Fruit fly (Drosophila melanogaster) whole organism, prepupa: Measurements from ENCODE around the gene PGS1.

ENCODE experiments used
- CG10631 ChIP-seq: fragments of 200-800 bp; sonication (Bioruptor generic); optimal IDR thresholded peaks from 2 replicates; lab custom pipeline; 2016; ENCODE audit warnings: missing biosample characterization, missing genetic modification characterization
- CG11762 ChIP-seq: fragments of 200-800 bp; sonication (Bioruptor generic); optimal IDR thresholded peaks from 3 replicates; lab custom pipeline; 2016; ENCODE audit warnings: missing biosample characterization, missing genetic modification characterization; ENCODE audit not compliant: insufficient read depth
- CG11902 ChIP-seq: fragments of 200-800 bp; sonication (Bioruptor generic); optimal IDR thresholded peaks from 3 replicates; lab custom pipeline; 2016; ENCODE audit warnings: missing biosample characterization, missing genetic modification characterization
- CG15336 ChIP-seq: fragments of 200-800 bp; sonication (Bioruptor generic); IDR thresholded peaks from 2 replicates; pipeline ENCODE4 v1.3.6; 2022; ENCODE audit warnings: missing biosample characterization, missing genetic modification characterization
- CG1621 ChIP-seq: fragments of 200-800 bp; sonication (Bioruptor generic); optimal IDR thresholded peaks from 3 replicates; lab custom pipeline; 2018; ENCODE audit warnings: missing biosample characterization, mild to moderate bottlenecking, missing genetic modification characterization
- CG16779 ChIP-seq: fragments of 200-800 bp; sonication (Bioruptor generic); optimal IDR thresholded peaks from 3 replicates; lab custom pipeline; 2017; ENCODE audit warnings: missing biosample characterization, mild to moderate bottlenecking, missing genetic modification characterization
- CG3032 ChIP-seq: fragments of 200-800 bp; optimal IDR thresholded peaks from 2 replicates; lab custom pipeline; 2019; ENCODE audit warnings: missing biosample characterization, mild to moderate bottlenecking, missing genetic modification characterization, moderate library complexity
- CG32006 ChIP-seq: fragments of 200-800 bp; sonication (Bioruptor generic); optimal IDR thresholded peaks from 3 replicates; lab custom pipeline; 2017; ENCODE audit warnings: missing biosample characterization, mild to moderate bottlenecking, missing genetic modification characterization
- CG34406 ChIP-seq: fragments of 200-800 bp; sonication (Bioruptor generic); optimal IDR thresholded peaks from 3 replicates; lab custom pipeline; 2016; ENCODE audit warnings: missing biosample characterization, missing genetic modification characterization
- CG3919 ChIP-seq: fragments of 200-800 bp; sonication (Bioruptor generic); optimal IDR thresholded peaks from 3 replicates; lab custom pipeline; 2016; ENCODE audit warnings: missing biosample characterization, missing genetic modification characterization
- CG6163 ChIP-seq: fragments of 200-800 bp; sonication (Bioruptor generic); IDR thresholded peaks from 3 replicates; pipeline ENCODE4 v1.3.6; 2022; ENCODE audit warnings: missing biosample characterization, missing genetic modification characterization
- CG6808 ChIP-seq: fragments of 200-800 bp; sonication (Bioruptor generic); optimal IDR thresholded peaks from 3 replicates; lab custom pipeline; 2017; ENCODE audit warnings: missing biosample characterization, missing genetic modification characterization, mild to moderate bottlenecking, moderate library complexity, missing genetic modification reagents
- CG8319 ChIP-seq: fragments of 200-800 bp; sonication (Bioruptor generic); optimal IDR thresholded peaks from 3 replicates; lab custom pipeline; 2016; ENCODE audit warnings: missing biosample characterization, missing genetic modification characterization
- CG8632 ChIP-seq: fragments of 200-800 bp; sonication (Bioruptor generic); optimal IDR thresholded peaks from 3 replicates; lab custom pipeline; 2016; ENCODE audit warnings: missing biosample characterization, missing genetic modification characterization
- Eip75B ChIP-seq: fragments of 200-800 bp; sonication (Bioruptor generic); optimal IDR thresholded peaks from 3 replicates; lab custom pipeline; 2016; ENCODE audit warnings: missing biosample characterization, missing genetic modification characterization
- Eip78C ChIP-seq: fragments of 200-800 bp; sonication (Bioruptor generic); peaks from one replicate; lab custom pipeline; 2016; ENCODE audit warnings: missing biosample characterization, missing genetic modification characterization
- Eip93F ChIP-seq: fragments of 200-800 bp; sonication (Bioruptor generic); optimal IDR thresholded peaks from 2 replicates; lab custom pipeline; 2016; ENCODE audit warnings: missing biosample characterization, mild to moderate bottlenecking, missing genetic modification characterization
- Ets96B ChIP-seq: fragments of 200-800 bp; optimal IDR thresholded peaks from 2 replicates; lab custom pipeline; 2019; ENCODE audit warnings: missing biosample characterization, mild to moderate bottlenecking, missing genetic modification characterization, moderate library complexity
- Hr39 ChIP-seq: fragments of 200-800 bp; sonication (Bioruptor generic); optimal IDR thresholded peaks from 2 replicates; lab custom pipeline; 2016; ENCODE audit warnings: missing biosample characterization, missing genetic modification characterization
- Lpt ChIP-seq: fragments of 200-800 bp; sonication (Bioruptor generic); optimal IDR thresholded peaks from 3 replicates; lab custom pipeline; 2016; ENCODE audit warnings: missing biosample characterization, missing genetic modification characterization
- Met ChIP-seq: fragments of 200-800 bp; sonication (Bioruptor generic); optimal IDR thresholded peaks from 3 replicates; lab custom pipeline; 2016; ENCODE audit warnings: missing biosample characterization, missing genetic modification characterization
- OdsH ChIP-seq: fragments of 200-800 bp; sonication (Bioruptor generic); optimal IDR thresholded peaks from 3 replicates; lab custom pipeline; 2016; ENCODE audit warnings: missing biosample characterization, missing genetic modification characterization
- Smox ChIP-seq: fragments of 200-800 bp; sonication (Bioruptor generic); optimal IDR thresholded peaks from 3 replicates; lab custom pipeline; 2016; ENCODE audit warnings: missing biosample characterization, missing genetic modification characterization
- Sox102F ChIP-seq: fragments of 200-800 bp; sonication (Bioruptor generic); optimal IDR thresholded peaks from 2 replicates; lab custom pipeline; 2016; ENCODE audit warnings: missing biosample characterization, mild to moderate bottlenecking, missing genetic modification characterization
- achi ChIP-seq: fragments of 200-800 bp; sonication (Bioruptor generic); optimal IDR thresholded peaks from 3 replicates; lab custom pipeline; 2016; ENCODE audit warnings: missing biosample characterization, missing genetic modification characterization
- cyc ChIP-seq: fragments of 200-800 bp; sonication (Bioruptor generic); optimal IDR thresholded peaks from 3 replicates; lab custom pipeline; 2016; ENCODE audit warnings: missing biosample characterization, missing genetic modification characterization
- dsx ChIP-seq: fragments of 200-800 bp; optimal IDR thresholded peaks from 3 replicates; lab custom pipeline; 2019; ENCODE audit warnings: missing biosample characterization, mild to moderate bottlenecking, missing genetic modification characterization, moderate library complexity; ENCODE audit not compliant: poor library complexity, severe bottlenecking
- eg ChIP-seq: fragments of 200-800 bp; sonication (Bioruptor generic); IDR thresholded peaks from 3 replicates; pipeline ENCODE4 v1.3.6; 2022; ENCODE audit warnings: missing biosample characterization, missing genetic modification characterization
- fd59A ChIP-seq: fragments of 200-800 bp; sonication (Bioruptor generic); optimal IDR thresholded peaks from 2 replicates; lab custom pipeline; 2017; ENCODE audit warnings: missing biosample characterization, mild to moderate bottlenecking, missing genetic modification characterization, missing genetic modification reagents
- fd85E ChIP-seq: fragments of 200-800 bp; sonication (Bioruptor generic); optimal IDR thresholded peaks from 3 replicates; lab custom pipeline; 2016; ENCODE audit warnings: missing biosample characterization, missing genetic modification characterization
- fkh ChIP-seq: fragments of 200-800 bp; sonication (Bioruptor generic); optimal IDR thresholded peaks from 3 replicates; lab custom pipeline; 2017; ENCODE audit warnings: missing biosample characterization, mild to moderate bottlenecking, missing genetic modification characterization, moderate library complexity
- lz ChIP-seq: fragments of 200-800 bp; sonication (Bioruptor generic); optimal IDR thresholded peaks from 3 replicates; lab custom pipeline; 2016; ENCODE audit warnings: missing biosample characterization, missing genetic modification characterization
- pdm3 ChIP-seq: fragments of 200-800 bp; sonication (Bioruptor generic); optimal IDR thresholded peaks from 3 replicates; lab custom pipeline; 2016; ENCODE audit warnings: missing biosample characterization, missing genetic modification characterization
- spab ChIP-seq: fragments of 200-800 bp; sonication (Bioruptor generic); optimal IDR thresholded peaks from 2 replicates; lab custom pipeline; 2017; ENCODE audit warnings: missing biosample characterization, mild to moderate bottlenecking, missing genetic modification characterization, missing genetic modification reagents
- svp ChIP-seq: fragments of 200-800 bp; sonication (Bioruptor generic); peaks from one replicate; lab custom pipeline; 2016; ENCODE audit warnings: missing biosample characterization, missing genetic modification characterization

Gene PGS1

dm6 chr3R:18738705-18739434, 7.0 kb downstream of the PGS1 start (continued):
- TF ChIP-seq CG11762 (no peak), pdm3 (GFP tag; lab: Kevin White, UChicago) (no peak), CG8632 (GFP tag; lab: Kevin White, UChicago) (peak; percentile 31), spab (GFP tag; lab: Kevin White, UChicago) (no peak), Ets96B (tag; lab: Kevin White, UChicago) (peak; percentile 17), CG8319 (GFP tag; lab: Kevin White, UChicago) (no peak), OdsH (no peak), cyc (peak; percentile 32), CG3032 (tag; lab: Kevin White, UChicago) (no peak), Lpt (GFP tag; lab: Kevin White, UChicago) (no peak), lz (GFP tag; lab: Kevin White, UChicago) (peak; percentile 32), CG16779 (tag; lab: Kevin White, UChicago) (no peak), CG11902 (GFP tag; lab: Kevin White, UChicago) (no peak), CG32006 (GFP tag; lab: Kevin White, UChicago) (no peak), Eip78C (GFP tag; lab: Kevin White, UChicago) (peak; percentile 89), CG6808 (no peak), CG3919 (no peak), eg (GFP tag; lab: Robert Waterston, UW) (peak; percentile 16; the same call in 1 of the 3 replicates), achi (GFP tag; lab: Kevin White, UChicago) (no peak), Met (peak; percentile 53), CG10631 (GFP tag; lab: Kevin White, UChicago) (peak; percentile 4), CG15336 (no peak), fd85E (GFP tag; lab: Kevin White, UChicago) (no peak), dsx (no peak), Sox102F (GFP tag; lab: Kevin White, UChicago) (no peak), svp (GFP tag; lab: Kevin White, UChicago) (peak; percentile 82), CG1621 (no peak), CG34406 (GFP tag; lab: Kevin White, UChicago) (peak; percentile 47), Hr39 (GFP tag; lab: Kevin White, UChicago) (no peak), Eip75B (GFP tag; lab: Kevin White, UChicago) (peak; percentile 44), fkh (no peak)

dm6 chr3R:18738086-18738485, 7.8 kb downstream of the PGS1 start:
- TF ChIP-seq Eip93F (GFP tag; lab: Kevin White, UChicago), result no peak
- no peak for TF ChIP-seq CG6163 (GFP tag; lab: Robert Waterston, UW)
- TF ChIP-seq, all 60 proteins: peak for 0

DNA sequence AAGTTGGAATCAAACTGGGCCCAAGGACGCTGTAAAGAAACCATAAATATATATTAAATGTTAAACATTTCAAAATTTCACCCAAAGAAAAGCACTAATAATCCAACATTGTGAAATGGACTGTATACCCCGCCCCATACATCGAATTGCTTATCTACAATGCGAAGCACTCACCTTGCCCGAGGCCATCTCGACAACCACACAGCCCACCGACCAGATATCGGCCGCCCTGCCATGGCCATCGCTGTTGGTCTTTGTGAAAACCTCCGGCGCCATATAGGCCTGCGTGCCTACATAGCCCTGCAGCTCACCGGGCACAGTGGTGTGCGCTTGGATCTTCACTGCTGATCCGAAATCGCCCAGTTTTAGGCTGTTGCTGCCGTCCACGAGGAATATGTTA, 12.3 kb downstream of the PGS1 start:
- TF ChIP-seq CG15336 (no peak), Smox (GFP tag; lab: Kevin White, UChicago) (no peak), svp (GFP tag; lab: Kevin White, UChicago) (peak; percentile 63)

dm6 chr3R:18732381-18732780, 13.5 kb downstream of the PGS1 start, which contains the start of gene CG14302:
Gene CG14302, plus strand, starts transcription at chr3R:18732681.
- TF ChIP-seq CG15336 (no peak), fd85E (GFP tag; lab: Kevin White, UChicago) (no peak), fd59A (GFP tag; lab: Kevin White, UChicago) (no peak)
